Worm (Caenorhabditis elegans) whole organism, L3 larva: ENCODE measurements around the gene sysm-1.
A peak's percentile ranks its signal among the peaks of the same experiment; 100 is the strongest.

Experiments used
- ZK546.5 ChIP-seq: sonication (generic microtip); optimal IDR thresholded peaks from 2 replicates; lab custom pipeline; 2017; ENCODE audit warnings: missing biosample characterization, missing genetic modification characterization
- aly-2 ChIP-seq: fragments of 150-350 bp; optimal IDR thresholded peaks from 2 replicates; lab custom pipeline; 2014; ENCODE audit warnings: missing biosample characterization, missing genetic modification characterization
- ama-1 ChIP-seq: fragments of 150-350 bp; optimal IDR thresholded peaks from 2 replicates; lab custom pipeline; 2018
- ceh-28 ChIP-seq: fragments of 150-350 bp; optimal IDR thresholded peaks from 2 replicates; lab custom pipeline; 2014; ENCODE audit warnings: missing biosample characterization, missing genetic modification reagents, missing genetic modification characterization
- ceh-82 ChIP-seq: fragments of 150-350 bp; optimal IDR thresholded peaks from 2 replicates; lab custom pipeline; 2014; ENCODE audit warnings: missing biosample characterization, missing genetic modification characterization
- ceh-9 ChIP-seq: sonication (generic microtip); optimal IDR thresholded peaks from 2 replicates; lab custom pipeline; 2018; ENCODE audit warnings: missing biosample characterization, missing genetic modification characterization
- daf-12 ChIP-seq: fragments of 150-350 bp; optimal IDR thresholded peaks from 2 replicates; lab custom pipeline; 2014; ENCODE audit warnings: missing biosample characterization, missing genetic modification reagents, missing genetic modification characterization
- egl-5 ChIP-seq: fragments of 150-350 bp; optimal IDR thresholded peaks from 2 replicates; lab custom pipeline; 2017; ENCODE audit warnings: missing biosample characterization, missing genetic modification reagents, missing genetic modification characterization, inconsistent platforms
- elt-1 ChIP-seq: fragments of 150-350 bp; optimal IDR thresholded peaks from 2 replicates; lab custom pipeline; 2014; ENCODE audit warnings: missing biosample characterization, missing genetic modification characterization
- elt-2 ChIP-seq: sonication (generic microtip); optimal IDR thresholded peaks from 2 replicates; lab custom pipeline; 2016; ENCODE audit warnings: missing genetic modification reagents, mild to moderate bottlenecking, missing genetic modification characterization, missing compliant biosample characterization
- elt-3 ChIP-seq, 3 experiments: fragments of 150-350 bp in 1 of 3; sonication (generic microtip) in 2 of 3; optimal IDR thresholded peaks; 2 replicates in 2 of 3; 4 replicates in 1 of 3; lab custom pipeline; 2014 to 2017; ENCODE audit warnings: missing biosample characterization in 3 of 3, missing genetic modification characterization in 3 of 3
- eor-1 ChIP-seq, 2 experiments: fragments of 150-350 bp; optimal IDR thresholded peaks; 2 replicates each; lab custom pipeline; 2014 to 2018; ENCODE audit warnings: missing biosample characterization in 2 of 2, missing genetic modification characterization in 2 of 2
- fkh-10 ChIP-seq: sonication (generic microtip); optimal IDR thresholded peaks from 2 replicates; lab custom pipeline; 2017; ENCODE audit warnings: missing biosample characterization, missing genetic modification reagents, missing genetic modification characterization
- fkh-2 ChIP-seq: fragments of 150-350 bp; optimal IDR thresholded peaks from 2 replicates; lab custom pipeline; 2014; ENCODE audit warnings: missing biosample characterization, missing genetic modification reagents, missing genetic modification characterization
- fos-1 ChIP-seq: fragments of 150-350 bp; optimal IDR thresholded peaks from 2 replicates; lab custom pipeline; 2014; ENCODE audit warnings: missing biosample characterization, missing genetic modification characterization
- hmg-11 ChIP-seq: sonication (generic microtip); optimal IDR thresholded peaks from 2 replicates; lab custom pipeline; 2016; ENCODE audit warnings: missing genetic modification characterization, missing compliant biosample characterization
- jun-1 ChIP-seq: fragments of 150-350 bp; optimal IDR thresholded peaks from 2 replicates; lab custom pipeline; 2014; ENCODE audit warnings: missing biosample characterization, missing genetic modification reagents, missing genetic modification characterization
- lin-15B ChIP-seq: fragments of 150-350 bp; optimal IDR thresholded peaks from 2 replicates; lab custom pipeline; 2014; ENCODE audit warnings: missing biosample characterization, missing genetic modification characterization
- lsy-12 ChIP-seq: sonication (generic microtip); optimal IDR thresholded peaks from 2 replicates; lab custom pipeline; 2016; ENCODE audit warnings: mild to moderate bottlenecking, missing genetic modification characterization, missing compliant biosample characterization
- mdl-1 ChIP-seq: fragments of 150-350 bp; optimal IDR thresholded peaks from 2 replicates; lab custom pipeline; 2014; ENCODE audit warnings: missing biosample characterization, missing genetic modification characterization
- nfya-1 ChIP-seq: sonication (generic microtip); optimal IDR thresholded peaks from 2 replicates; lab custom pipeline; 2017; ENCODE audit warnings: missing genetic modification characterization, mild to moderate bottlenecking, missing compliant biosample characterization, antibody characterized with exemption, moderate library complexity; ENCODE audit not compliant: insufficient read depth
- nhr-11 ChIP-seq: fragments of 150-350 bp; optimal IDR thresholded peaks from 2 replicates; lab custom pipeline; 2014; ENCODE audit warnings: missing biosample characterization, missing genetic modification characterization
- nhr-12 ChIP-seq: fragments of 150-350 bp; optimal IDR thresholded peaks from 2 replicates; lab custom pipeline; 2014; ENCODE audit warnings: missing biosample characterization, missing genetic modification characterization
- nhr-237 ChIP-seq: fragments of 150-350 bp; optimal IDR thresholded peaks from 2 replicates; lab custom pipeline; 2014; ENCODE audit warnings: missing biosample characterization, missing genetic modification characterization
- nhr-25 ChIP-seq: sonication (generic microtip); optimal IDR thresholded peaks from 2 replicates; lab custom pipeline; 2017; ENCODE audit warnings: missing biosample characterization, missing genetic modification characterization
- nhr-28 ChIP-seq: fragments of 150-350 bp; optimal IDR thresholded peaks from 2 replicates; lab custom pipeline; 2014; ENCODE audit warnings: missing biosample characterization, missing genetic modification characterization
- nhr-43 ChIP-seq: sonication (generic microtip); optimal IDR thresholded peaks from 2 replicates; lab custom pipeline; 2016; ENCODE audit warnings: mild to moderate bottlenecking, missing genetic modification characterization, missing compliant biosample characterization; ENCODE audit not compliant: poor library complexity, severe bottlenecking
- nhr-67 ChIP-seq: fragments of 150-350 bp; optimal IDR thresholded peaks from 2 replicates; lab custom pipeline; 2014; ENCODE audit warnings: missing biosample characterization, missing genetic modification characterization
- nhr-76 ChIP-seq: fragments of 150-350 bp; sonication (generic microtip); optimal IDR thresholded peaks from 5 replicates; lab custom pipeline; 2014; ENCODE audit warnings: missing biosample characterization, missing genetic modification characterization
- nhr-77 ChIP-seq: fragments of 150-350 bp; optimal IDR thresholded peaks from 2 replicates; lab custom pipeline; 2014; ENCODE audit warnings: missing biosample characterization, missing genetic modification characterization
- pha-4 ChIP-seq: fragments of 150-350 bp; optimal IDR thresholded peaks from 2 replicates; lab custom pipeline; 2014; ENCODE audit warnings: missing biosample characterization, missing genetic modification reagents, missing genetic modification characterization
- pqm-1 ChIP-seq: fragments of 150-350 bp; optimal IDR thresholded peaks from 2 replicates; lab custom pipeline; 2017; ENCODE audit warnings: missing biosample characterization, missing genetic modification characterization, inconsistent platforms
- unc-39 ChIP-seq: sonication (generic microtip); optimal IDR thresholded peaks from 4 replicates; lab custom pipeline; 2017; ENCODE audit warnings: missing biosample characterization, missing genetic modification characterization
- ztf-11 ChIP-seq: fragments of 150-350 bp; optimal IDR thresholded peaks from 2 replicates; lab custom pipeline; 2014; ENCODE audit warnings: missing biosample characterization, missing genetic modification characterization
- ztf-4 ChIP-seq: fragments of 150-350 bp; optimal IDR thresholded peaks from 2 replicates; lab custom pipeline; 2014; ENCODE audit warnings: missing biosample characterization, missing genetic modification characterization

The sysm-1 gene

ce11 chrII:9054604-9055003, 28.4 kb downstream of the sysm-1 start, which contains the start of gene chmp-7 (continued):
- no peak for TF ChIP-seq fkh-2 (tag; lab: Kevin White, UChicago)
- TF ChIP-seq fkh-10 = peak; percentile 25
- TF ChIP-seq hmg-11 (tag; lab: Kevin White, UChicago) = peak; percentile 75
- TF ChIP-seq lin-15B = peak; percentile 87
- TF ChIP-seq elt-3 (tag; optimal IDR thresholded peaks at IDR 0.05; lab: Kevin White, UChicago) = no peak
- TF ChIP-seq jun-1 = peak; percentile 78
- peak; percentile 76 for TF ChIP-seq egl-5 (tag; lab: Kevin White, UChicago)
- TF ChIP-seq mdl-1 = no peak
- no peak for TF ChIP-seq nhr-12
- TF ChIP-seq nhr-43 (tag; lab: Kevin White, UChicago) = peak; percentile 83
- no peak for TF ChIP-seq ztf-4 (tag; lab: Kevin White, UChicago)
- TF ChIP-seq nhr-11 (tag; lab: Kevin White, UChicago) = no peak
- TF ChIP-seq nhr-25 (tag; lab: Kevin White, UChicago) = peak; percentile 85
- TF ChIP-seq pqm-1 = peak; percentile 37
- TF ChIP-seq nhr-28 = no peak
- peak; percentile 57 for TF ChIP-seq lsy-12 (tag; lab: Kevin White, UChicago)
- no peak for TF ChIP-seq elt-1
- no peak for TF ChIP-seq unc-39
- no peak for TF ChIP-seq nhr-67 (tag; lab: Kevin White, UChicago)
- TF ChIP-seq nhr-76 (tag; lab: Kevin White, UChicago) = no peak
- no peak for TF ChIP-seq fos-1 (tag; lab: Kevin White, UChicago)
- TF ChIP-seq ceh-28 (tag; lab: Kevin White, UChicago) = no peak
- peak; percentile 88 for TF ChIP-seq nfya-1 (tag; lab: Kevin White, UChicago)
- TF ChIP-seq nhr-77 (tag; lab: Kevin White, UChicago) = no peak
- peak; percentile 95 for TF ChIP-seq pha-4 (tag; lab: Kevin White, UChicago)

DNA sequence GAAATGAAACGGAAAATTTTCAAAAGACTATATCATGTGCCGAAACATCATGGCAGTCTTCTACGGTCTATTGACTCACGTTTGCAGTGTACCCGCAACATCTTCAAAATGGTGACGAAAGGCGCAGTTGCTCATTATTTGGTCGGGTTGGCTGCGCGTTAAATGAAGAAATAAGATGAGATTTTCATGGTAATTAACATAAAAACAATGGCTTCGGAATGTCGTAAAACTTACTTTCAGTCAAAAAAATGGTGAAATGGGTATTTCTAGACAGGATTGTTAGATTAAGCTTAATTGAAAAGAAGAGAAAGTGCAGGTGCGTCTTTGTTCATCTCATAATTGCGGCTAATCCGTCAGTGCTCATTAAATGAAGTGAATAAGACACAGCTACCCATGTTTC, 29.4 kb downstream of the sysm-1 start, which contains the start of gene T24B8.7:
TSS of gene T24B8.7 (minus strand) at position 101 of the 400 bp plus-strand sequence.
- TF ChIP-seq ama-1 (lab: Kevin White, UChicago) (no peak), fos-1 (tag; lab: Kevin White, UChicago) (no peak), ztf-11 (tag; lab: Kevin White, UChicago) (no peak), ceh-82 (tag; lab: Kevin White, UChicago) (no peak), ceh-28 (tag; lab: Kevin White, UChicago) (no peak), lsy-12 (tag; lab: Kevin White, UChicago) (no peak)

DNA sequence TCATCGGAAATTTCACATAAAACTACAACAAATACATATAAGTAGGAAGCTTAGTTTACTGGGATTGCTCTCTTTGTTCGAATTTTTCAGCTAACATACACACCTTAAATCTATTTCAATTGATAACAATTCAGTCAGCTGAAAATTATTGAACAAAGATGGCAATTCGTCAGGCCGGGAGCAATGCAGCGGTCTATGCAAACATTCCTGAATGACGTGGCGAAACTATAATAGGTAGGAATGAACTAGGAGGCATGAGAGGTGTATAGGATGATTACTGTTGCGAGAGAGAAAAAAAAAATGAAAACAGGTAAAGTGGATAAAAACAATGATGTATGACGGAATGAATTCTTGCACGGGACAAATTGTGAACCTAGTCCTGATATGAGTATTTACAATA, 40.9 kb downstream of the sysm-1 start:
- TF ChIP-seq ceh-28 (tag; lab: Kevin White, UChicago) (no peak), ztf-4 (tag; lab: Kevin White, UChicago) (no peak), ceh-82 (tag; lab: Kevin White, UChicago) (no peak), elt-1 (no peak), eor-1 (tag; optimal IDR thresholded peaks at IDR 0.05; lab: Kevin White, UChicago) (no peak), ZK546.5 (tag; lab: Kevin White, UChicago) (no peak), pqm-1 (peak; percentile 62), nhr-237 (tag; lab: Kevin White, UChicago) (no peak), mdl-1 (no peak), nhr-43 (tag; lab: Kevin White, UChicago) (no peak), ceh-9 (tag; lab: Kevin White, UChicago) (no peak), lsy-12 (tag; lab: Kevin White, UChicago) (no peak), nhr-25 (tag; lab: Kevin White, UChicago) (no peak), elt-2 (tag; lab: Kevin White, UChicago) (peak; percentile 34)

DNA sequence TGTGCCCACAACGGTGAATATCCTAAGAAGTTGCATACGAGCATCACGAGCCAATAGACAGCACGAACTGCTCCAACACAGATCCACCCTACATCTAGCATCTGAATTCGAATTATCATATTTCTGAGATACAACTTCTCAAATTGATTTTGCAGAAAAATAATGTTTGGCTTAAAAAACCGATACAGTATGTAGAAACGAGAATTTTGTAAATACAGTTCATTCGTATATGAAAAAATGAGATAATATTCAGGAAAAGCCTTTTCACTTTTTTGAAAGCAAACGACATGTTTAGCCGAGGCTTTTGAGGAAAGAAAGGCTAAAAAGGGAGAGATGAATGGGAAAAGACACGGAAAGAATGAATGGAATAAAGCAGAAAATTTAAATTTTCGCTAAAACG, 41.7 kb downstream of the sysm-1 start, which contains the start of gene F37B12.3:
TSS of gene F37B12.3 (minus strand) at position 101 of the 400 bp plus-strand sequence.
- TF ChIP-seq ceh-82 (tag; lab: Kevin White, UChicago) (no peak), ztf-11 (tag; lab: Kevin White, UChicago) (no peak), nhr-67 (tag; lab: Kevin White, UChicago) (no peak), daf-12 (no peak), elt-1 (no peak), pqm-1 (no peak), fkh-10 (no peak), nhr-43 (tag; lab: Kevin White, UChicago) (no peak), aly-2 (tag; lab: Kevin White, UChicago) (no peak), nhr-11 (tag; lab: Kevin White, UChicago) (no peak), egl-5 (tag; lab: Kevin White, UChicago) (no peak)
